Worm (Caenorhabditis elegans): ENCODE results near the gene F58H1.3.

ce11 chrV:11919639-11920038 is 14.1 kb upstream of the F58H1.3 start:
- TF ChIP-seq ama-1 (optimal IDR thresholded peaks at IDR 0.05) (no peak), hmg-4 (GFP tag; optimal IDR thresholded peaks at IDR 0.05) (no peak), tbx-37 (GFP tag; conservative IDR thresholded peaks at IDR 0.05) (no peak), tbx-11 (GFP tag; IDR thresholded peaks at IDR 0.05) (no peak)

Measured in whole organism, early embryonic.